Worm (Caenorhabditis elegans): Measurements from ENCODE around the gene W04G3.10.

DNA sequence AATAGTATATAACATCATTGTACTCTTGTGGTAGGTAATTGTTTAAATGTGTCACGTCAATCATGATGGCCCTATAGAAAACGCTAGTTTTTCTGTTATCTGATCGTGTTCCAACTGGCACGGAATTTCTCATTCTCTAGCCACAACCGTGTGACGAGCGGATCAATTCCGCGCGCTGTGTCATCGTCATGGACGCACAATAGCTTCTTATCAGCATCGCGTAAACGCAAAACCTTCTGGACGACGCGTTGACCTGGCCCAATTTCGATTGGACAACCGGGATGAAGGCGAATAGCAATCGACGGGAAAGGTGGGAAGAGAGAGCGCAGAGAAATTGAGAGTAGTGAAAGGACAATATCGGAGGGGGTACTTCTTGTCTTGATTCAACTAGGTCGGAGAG lies 21.0 kb downstream of the W04G3.10 start, which contains the start of gene lpr-3:
- TF ChIP-seq nhr-12 (tag; optimal IDR thresholded peaks at IDR 0.05) (no peak), nhr-25 (tag; optimal IDR thresholded peaks at IDR 0.05) (peak; percentile 46)

Data from whole organism, L3 larva.